Fruit fly (Drosophila melanogaster) whole organism, embryonic: Measurements from ENCODE around the gene CG34107.

Experiments
- Asciz ChIP-seq: fragments of 200-800 bp; sonication (Bioruptor generic); optimal IDR thresholded peaks from 2 replicates; lab custom pipeline; 2017; ENCODE audit warnings: missing biosample characterization, mild to moderate bottlenecking, missing genetic modification characterization, missing genetic modification reagents
- Awh ChIP-seq: fragments of 200-800 bp; sonication (Bioruptor generic); IDR thresholded peaks from 2 replicates; pipeline ENCODE4, ENCODE4 v1.3.6; 2022; ENCODE audit warnings: missing biosample characterization, missing genetic modification characterization
- CG10147 ChIP-seq: fragments of 200-800 bp; sonication (Bioruptor generic); optimal IDR thresholded peaks from 2 replicates; lab custom pipeline; 2019; ENCODE audit warnings: missing biosample characterization, mild to moderate bottlenecking, missing genetic modification characterization, moderate library complexity
- CG10267 ChIP-seq: fragments of 200-800 bp; sonication (Bioruptor generic); optimal IDR thresholded peaks from 2 replicates; lab custom pipeline; 2018; ENCODE audit warnings: missing biosample characterization, mild to moderate bottlenecking, missing genetic modification characterization, moderate library complexity
- CG10431 ChIP-seq: fragments of 200-800 bp; sonication (Bioruptor generic); optimal IDR thresholded peaks from 3 replicates; lab custom pipeline; 2018; ENCODE audit warnings: missing biosample characterization, mild to moderate bottlenecking, missing genetic modification characterization
- CG10654 ChIP-seq: fragments of 200-800 bp; sonication (Bioruptor generic); optimal IDR thresholded peaks from 2 replicates; lab custom pipeline; 2016; ENCODE audit warnings: missing biosample characterization, missing genetic modification characterization
- CG12219 ChIP-seq: fragments of 200-800 bp; sonication (Bioruptor generic); optimal IDR thresholded peaks from 3 replicates; lab custom pipeline; 2018; ENCODE audit warnings: missing biosample characterization, mild to moderate bottlenecking, missing genetic modification characterization
- CG14014 ChIP-seq: fragments of 200-800 bp; sonication (Bioruptor generic); IDR thresholded peaks from 2 replicates; pipeline ENCODE4 v1.3.6; 2022; ENCODE audit warnings: missing biosample characterization, missing genetic modification characterization
- CG15479 ChIP-seq: fragments of 200-800 bp; sonication (Bioruptor generic); optimal IDR thresholded peaks from 3 replicates; lab custom pipeline; 2019; ENCODE audit warnings: missing biosample characterization, mild to moderate bottlenecking, missing genetic modification characterization, moderate library complexity
- CG15601 ChIP-seq: fragments of 200-800 bp; sonication (Bioruptor generic); optimal IDR thresholded peaks from 3 replicates; lab custom pipeline; 2019; ENCODE audit warnings: missing biosample characterization, mild to moderate bottlenecking, missing genetic modification characterization, moderate library complexity
- CG15696 ChIP-seq: fragments of 200-800 bp; sonication (Bioruptor generic); optimal IDR thresholded peaks from 2 replicates; lab custom pipeline; 2019; ENCODE audit warnings: missing biosample characterization, mild to moderate bottlenecking, missing genetic modification characterization, moderate library complexity
- CG16863 ChIP-seq: fragments of 200-800 bp; sonication (Bioruptor generic); optimal IDR thresholded peaks from 3 replicates; lab custom pipeline; 2016; ENCODE audit warnings: missing biosample characterization, missing genetic modification characterization
- CG17385 ChIP-seq: fragments of 200-800 bp; sonication (Bioruptor generic); optimal IDR thresholded peaks from 3 replicates; lab custom pipeline; 2018; ENCODE audit warnings: missing biosample characterization, mild to moderate bottlenecking, missing genetic modification characterization
- CG17802 ChIP-seq: fragments of 200-800 bp; sonication (Bioruptor generic); optimal IDR thresholded peaks from 2 replicates; lab custom pipeline; 2018; ENCODE audit warnings: missing biosample characterization, mild to moderate bottlenecking, missing genetic modification characterization, moderate library complexity
- CG18599 ChIP-seq: fragments of 200-800 bp; sonication (Bioruptor generic); optimal IDR thresholded peaks from 3 replicates; lab custom pipeline; 2017; ENCODE audit warnings: missing biosample characterization, missing genetic modification characterization, mild to moderate bottlenecking, moderate library complexity, missing genetic modification reagents
- CG2116 ChIP-seq: fragments of 200-800 bp; sonication (Bioruptor generic); optimal IDR thresholded peaks from 3 replicates; lab custom pipeline; 2018; ENCODE audit warnings: missing biosample characterization, mild to moderate bottlenecking, missing genetic modification characterization
- CG2129 ChIP-seq: fragments of 200-800 bp; sonication (Bioruptor generic); IDR thresholded peaks from 2 replicates; pipeline ENCODE4 v1.3.6; 2022; ENCODE audit warnings: missing biosample characterization, missing genetic modification characterization; ENCODE audit not compliant: partially characterized antibody
- CG30431 ChIP-seq: fragments of 200-800 bp; sonication (Bioruptor generic); optimal IDR thresholded peaks from 2 replicates; lab custom pipeline; 2017; ENCODE audit warnings: missing biosample characterization, missing genetic modification characterization
- CG3726 ChIP-seq: fragments of 200-800 bp; sonication (Bioruptor generic); IDR thresholded peaks from 3 replicates; pipeline ENCODE4, ENCODE4 v1.3.6; 2022; ENCODE audit warnings: missing biosample characterization, missing genetic modification characterization
- CG3838 ChIP-seq: fragments of 200-800 bp; sonication (Bioruptor generic); optimal IDR thresholded peaks from 3 replicates; lab custom pipeline; 2016; ENCODE audit warnings: missing biosample characterization, missing genetic modification characterization
- CG4707 ChIP-seq: fragments of 200-800 bp; sonication (Bioruptor generic); optimal IDR thresholded peaks from 2 replicates; lab custom pipeline; 2018; ENCODE audit warnings: missing biosample characterization, mild to moderate bottlenecking, missing genetic modification characterization, moderate library complexity
- CG4820 ChIP-seq: fragments of 200-800 bp; sonication (Bioruptor generic); optimal IDR thresholded peaks from 3 replicates; lab custom pipeline; 2016; ENCODE audit warnings: missing biosample characterization, missing genetic modification characterization
- CG5245 ChIP-seq: fragments of 200-800 bp; sonication (Bioruptor generic); optimal IDR thresholded peaks from 3 replicates; lab custom pipeline; 2016; ENCODE audit warnings: missing biosample characterization, missing genetic modification characterization
- CG6854 ChIP-seq: fragments of 200-800 bp; sonication (Bioruptor generic); optimal IDR thresholded peaks from 3 replicates; lab custom pipeline; 2017; ENCODE audit warnings: missing biosample characterization, mild to moderate bottlenecking, missing genetic modification characterization
- CG7372 ChIP-seq: fragments of 200-800 bp; sonication (Bioruptor generic); IDR thresholded peaks from 2 replicates; pipeline ENCODE4 v1.3.6; 2022; ENCODE audit warnings: missing biosample characterization, missing genetic modification characterization
- CG8944 ChIP-seq: fragments of 200-800 bp; sonication (Bioruptor generic); optimal IDR thresholded peaks from 3 replicates; lab custom pipeline; 2016; ENCODE audit warnings: missing biosample characterization, missing genetic modification characterization
- CoRest ChIP-seq: fragments of 200-800 bp; sonication (Bioruptor generic); optimal IDR thresholded peaks from 3 replicates; lab custom pipeline; 2018; ENCODE audit warnings: missing biosample characterization, mild to moderate bottlenecking, missing genetic modification characterization, moderate library complexity
- Deaf1 ChIP-seq: fragments of 200-800 bp; optimal IDR thresholded peaks from 3 replicates; lab custom pipeline; 2019; ENCODE audit warnings: missing biosample characterization, mild to moderate bottlenecking, missing genetic modification characterization, moderate library complexity
- Dip3 ChIP-seq: fragments of 200-800 bp; sonication (Bioruptor generic); optimal IDR thresholded peaks from 3 replicates; lab custom pipeline; 2016; ENCODE audit warnings: missing biosample characterization, missing genetic modification characterization
- Hey ChIP-seq: fragments of 200-800 bp; sonication (Bioruptor generic); optimal IDR thresholded peaks from 3 replicates; lab custom pipeline; 2018; ENCODE audit warnings: missing biosample characterization, mild to moderate bottlenecking, missing genetic modification characterization
- Jarid2 ChIP-seq: fragments of 200-800 bp; sonication (Bioruptor generic); optimal IDR thresholded peaks from 3 replicates; lab custom pipeline; 2017; ENCODE audit warnings: mild to moderate bottlenecking, missing biosample characterization, missing genetic modification reagents, missing genetic modification characterization
- Lhr ChIP-seq: fragments of 200-800 bp; sonication (Bioruptor generic); optimal IDR thresholded peaks from 3 replicates; lab custom pipeline; 2017; ENCODE audit warnings: mild to moderate bottlenecking, missing biosample characterization, missing genetic modification reagents, missing genetic modification characterization
- NFAT ChIP-seq: fragments of 200-800 bp; sonication (Bioruptor generic); IDR thresholded peaks from 2 replicates; pipeline ENCODE4 v1.3.6; 2022; ENCODE audit warnings: missing biosample characterization, missing genetic modification characterization
- Optix ChIP-seq: fragments of 200-800 bp; sonication (Bioruptor generic); IDR thresholded peaks from 3 replicates; pipeline ENCODE4 v1.3.6; 2022; ENCODE audit warnings: missing biosample characterization, missing genetic modification characterization
- Poxn ChIP-seq: fragments of 200-800 bp; sonication (Bioruptor generic); IDR thresholded peaks from 2 replicates; pipeline ENCODE4 v1.3.6; 2022; ENCODE audit warnings: missing biosample characterization, missing genetic modification characterization
- Sin3A ChIP-seq: fragments of >200 bp; optimal IDR thresholded peaks from 2 replicates; lab custom pipeline; 2018
- Usf ChIP-seq: fragments of 200-800 bp; sonication (Bioruptor generic); optimal IDR thresholded peaks from 2 replicates; lab custom pipeline; 2017; ENCODE audit warnings: missing genotype, missing biosample characterization, missing genetic modification characterization
- Xbp1 ChIP-seq: fragments of 200-800 bp; sonication (Bioruptor generic); optimal IDR thresholded peaks from 3 replicates; lab custom pipeline; 2016; ENCODE audit warnings: missing biosample characterization, mild to moderate bottlenecking, missing genetic modification characterization
- ab ChIP-seq: fragments of 200-800 bp; sonication (Bioruptor generic); optimal IDR thresholded peaks from 2 replicates; lab custom pipeline; 2016; ENCODE audit warnings: missing biosample characterization, missing genetic modification characterization
- ac ChIP-seq: fragments of 200-800 bp; sonication (Bioruptor generic); optimal IDR thresholded peaks from 3 replicates; lab custom pipeline; 2017; ENCODE audit warnings: missing biosample characterization, mild to moderate bottlenecking, missing genetic modification characterization
- ase ChIP-seq: fragments of 200-800 bp; sonication (Bioruptor generic); IDR thresholded peaks from 3 replicates; pipeline ENCODE4 v1.3.6; 2022; ENCODE audit warnings: missing biosample characterization, missing genetic modification characterization
- bab2 ChIP-seq: fragments of 200-800 bp; sonication (Bioruptor generic); optimal IDR thresholded peaks from 2 replicates; lab custom pipeline; 2016; ENCODE audit warnings: missing biosample characterization, missing genetic modification characterization
- chinmo ChIP-seq: fragments of 200-800 bp; sonication (Bioruptor generic); IDR thresholded peaks from 4 replicates; pipeline ENCODE4 v1.3.6; 2022; ENCODE audit warnings: missing biosample characterization, missing genetic modification characterization; ENCODE audit not compliant: partially characterized antibody
- dimm ChIP-seq: fragments of 200-800 bp; sonication (Bioruptor generic); IDR thresholded peaks from 2 replicates; pipeline ENCODE4 v1.3.6; 2022; ENCODE audit warnings: missing biosample characterization, missing genetic modification characterization
- ewg ChIP-seq: fragments of 200-800 bp; sonication (Bioruptor generic); optimal IDR thresholded peaks from 3 replicates; lab custom pipeline; 2017; ENCODE audit warnings: mild to moderate bottlenecking, missing biosample characterization, missing genetic modification reagents, missing genetic modification characterization
- fru ChIP-seq: fragments of >200 bp; optimal IDR thresholded peaks from 2 replicates; lab custom pipeline; 2017
- lab ChIP-seq: fragments of 200-800 bp; sonication (Bioruptor generic); optimal IDR thresholded peaks from 3 replicates; lab custom pipeline; 2017; ENCODE audit warnings: missing biosample characterization, missing genetic modification characterization, mild to moderate bottlenecking, moderate library complexity, missing genetic modification reagents
- onecut ChIP-seq: fragments of 200-800 bp; sonication (Bioruptor generic); IDR thresholded peaks from 2 replicates; pipeline ENCODE4 v1.3.6; 2022; ENCODE audit warnings: missing biosample characterization, missing genetic modification characterization
- rib ChIP-seq: fragments of 200-800 bp; sonication (Bioruptor generic); IDR thresholded peaks from 2 replicates; pipeline ENCODE4 v1.3.6; 2022; ENCODE audit warnings: missing biosample characterization, missing genetic modification characterization
- sens ChIP-seq: fragments of 200-800 bp; sonication (Bioruptor generic); peaks from one replicate; lab custom pipeline; 2016; ENCODE audit warnings: missing biosample characterization, missing genetic modification characterization
- tgo ChIP-seq: fragments of 200-800 bp; sonication (Bioruptor generic); IDR thresholded peaks from 3 replicates; pipeline ENCODE4 v1.3.6; 2022; ENCODE audit warnings: missing biosample characterization, missing genetic modification characterization

The CG34107 gene

dm6 chr3R:10203554-10203953, 21.2 kb upstream of the CG34107 start (continued):
- TF ChIP-seq CG10431 (GFP tag; lab: Kevin White, UChicago) = peak; percentile 19
- no peak for TF ChIP-seq CG6854 (GFP tag; lab: Kevin White, UChicago)
- TF ChIP-seq Optix = no peak
- TF ChIP-seq ac (GFP tag; lab: Kevin White, UChicago) = no peak
- TF ChIP-seq dimm = no peak
- TF ChIP-seq Poxn (GFP tag; lab: Robert Waterston, UW) = no peak
- TF ChIP-seq CG3838 = no peak
- no peak for TF ChIP-seq CG18599 (GFP tag; lab: Kevin White, UChicago)
- no peak for TF ChIP-seq CG17802 (tag; lab: Kevin White, UChicago)
- no peak for TF ChIP-seq CG8944 (GFP tag; lab: Kevin White, UChicago)
- TF ChIP-seq CG10267 (tag; lab: Kevin White, UChicago) = peak; percentile 33
- TF ChIP-seq Awh (GFP tag; lab: Robert Waterston, UW) = no peak
- TF ChIP-seq rib = no peak
- TF ChIP-seq CG12219 (GFP tag; lab: Kevin White, UChicago) = peak; percentile 34
- TF ChIP-seq CG4820 (GFP tag; lab: Kevin White, UChicago) = peak; percentile 37
- TF ChIP-seq Dip3 (GFP tag; lab: Kevin White, UChicago) = no peak
- peak; percentile 8 for TF ChIP-seq CG5245
- TF ChIP-seq Usf (GFP tag; lab: Kevin White, UChicago) = no peak
- TF ChIP-seq Hey = no peak
- TF ChIP-seq bab2 = no peak
- peak; percentile 43 for TF ChIP-seq CG4707 (GFP tag; lab: Kevin White, UChicago)
- peak; percentile 11 for TF ChIP-seq CoRest (tag; lab: Kevin White, UChicago)
- TF ChIP-seq lab (GFP tag; lab: Kevin White, UChicago) = peak; percentile 11
- TF ChIP-seq CG14014 (GFP tag; lab: Robert Waterston, UW) = no peak
- TF ChIP-seq sens = peak; percentile 87
- no peak for TF ChIP-seq CG2116 (GFP tag; lab: Kevin White, UChicago)
- no peak for TF ChIP-seq CG16863 (GFP tag; lab: Kevin White, UChicago)

- TF ChIP-seq CG15601 (tag; lab: Kevin White, UChicago) = no peak
- peak; percentile 16 for TF ChIP-seq Asciz
- no peak for TF ChIP-seq tgo (GFP tag; lab: Robert Waterston, UW)
- TF ChIP-seq CG2129 = no peak
- TF ChIP-seq, all 482 proteins: peak for 1
These were observed 18.0 kb upstream of the CG34107 start for dm6 chr3R:10206740-10207139.

dm6 chr3R:10212799-10213198, 11.9 kb upstream of the CG34107 start, which contains the start of gene Timp:
Gene Timp (minus strand): TSS chr3R:10213007.
- TF ChIP-seq CG3726 (no peak), ase (GFP tag; lab: Robert Waterston, UW) (no peak), CG30431 (GFP tag; lab: Kevin White, UChicago) (no peak), CG7372 (GFP tag; lab: Robert Waterston, UW) (no peak), Jarid2 (GFP tag; lab: Kevin White, UChicago) (peak; percentile 66), Lhr (GFP tag; lab: Kevin White, UChicago) (no peak), ab (GFP tag; lab: Kevin White, UChicago) (no peak), onecut (GFP tag; lab: Robert Waterston, UW) (peak; percentile 62), NFAT (GFP tag; lab: Robert Waterston, UW) (no peak), CG15479 (GFP tag; lab: Kevin White, UChicago) (no peak), CG15696 (tag; lab: Kevin White, UChicago) (no peak), ewg (no peak), CG17385 (GFP tag; lab: Kevin White, UChicago) (no peak), CG14014 (GFP tag; lab: Robert Waterston, UW) (no peak), Deaf1 (tag; lab: Kevin White, UChicago) (peak; percentile 97), chinmo (GFP tag; lab: Robert Waterston, UW) (peak; percentile 33; the same call in 1 of the 4 replicates), CG16863 (GFP tag; lab: Kevin White, UChicago) (no peak), CG10147 (GFP tag; lab: Kevin White, UChicago) (no peak), Xbp1 (no peak), Sin3A (lab: Kevin White, UChicago) (no peak), fru (lab: Kevin White, UChicago) (no peak), CG12219 (GFP tag; lab: Kevin White, UChicago) (no peak), CG10654 (GFP tag; lab: Kevin White, UChicago) (no peak)
